Worm (Caenorhabditis elegans): ENCODE measurements around the gene F49E12.12.

- TF ChIP-seq ztf-11 (tag; optimal IDR thresholded peaks at IDR 0.05) = no peak
- TF ChIP-seq ama-1 (optimal IDR thresholded peaks at IDR 0.05) = no peak
These were observed 35.7 kb upstream of the F49E12.12 start for ce11 chrII:8345613-8346012.
